Worm (Caenorhabditis elegans): Measurements from ENCODE around the gene str-8.
"Not testable (repeated sequence)": the region's sequence is repeated elsewhere in the genome, so short reads cannot be mapped to it uniquely, and the experiment has no call there.

str-8 gene

DNA sequence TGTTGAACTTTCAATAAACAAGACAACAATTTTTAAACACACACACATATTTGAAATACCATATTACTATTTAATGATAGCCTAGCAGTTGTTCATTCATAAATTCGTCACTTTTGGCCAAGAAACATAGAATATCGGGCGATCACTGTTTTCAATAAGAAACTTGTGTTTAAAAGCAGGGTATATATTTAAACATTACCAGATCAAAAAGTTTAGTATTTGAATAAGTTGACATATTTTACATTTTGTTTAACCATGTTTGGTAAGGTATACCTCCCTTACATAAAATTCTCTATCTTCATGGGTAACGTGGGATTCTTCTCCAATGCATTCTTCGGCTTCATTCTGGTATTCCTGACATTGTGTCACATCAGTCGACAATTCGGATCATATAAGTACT lies at the start of gene str-8:
TSS of gene str-8 (plus strand) at position 301 of the 400 bp plus-strand sequence.
- not testable (repeated sequence) for TF ChIP-seq scrt-1 (GFP tag; IDR thresholded peaks at IDR 0.05); aly-1 (tag; optimal IDR thresholded peaks at IDR 0.05); hmbx-1 (tag; optimal IDR thresholded peaks at IDR 0.05)

DNA sequence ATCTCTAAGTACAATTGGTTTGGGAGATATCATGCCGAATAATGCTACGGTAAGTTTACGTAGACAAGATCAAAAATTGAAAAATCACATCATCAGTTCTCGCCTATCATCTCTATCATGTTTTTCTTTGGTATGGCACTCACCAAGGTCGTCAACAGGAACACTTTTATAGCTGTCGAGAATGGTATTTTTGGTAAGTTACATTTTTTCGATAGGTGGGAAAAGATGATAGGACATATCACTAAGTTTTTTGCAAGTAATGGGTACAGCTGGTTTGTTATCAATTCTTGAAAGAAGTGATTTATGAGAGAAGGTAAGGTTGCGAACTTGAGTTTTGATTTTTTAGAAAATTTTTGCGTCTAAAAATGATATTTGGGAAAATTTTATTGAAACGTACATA lies 46.8 kb upstream of the str-8 start:
- TF ChIP-seq scrt-1 (GFP tag; IDR thresholded peaks at IDR 0.05) (no peak), hmbx-1 (tag; optimal IDR thresholded peaks at IDR 0.05) (no peak), ceh-13 (GFP tag; optimal IDR thresholded peaks at IDR 0.05) (no peak), tbx-11 (GFP tag; IDR thresholded peaks at IDR 0.05) (no peak), flt-1 (GFP tag; IDR thresholded peaks at IDR 0.05) (no peak), hmg-4 (GFP tag; optimal IDR thresholded peaks at IDR 0.05) (no peak), hnd-1 (tag; optimal IDR thresholded peaks at IDR 0.05) (no peak), B0310.2 (tag; optimal IDR thresholded peaks at IDR 0.05) (no peak), pes-1 (GFP tag; IDR thresholded peaks at IDR 0.05) (no peak)

DNA sequence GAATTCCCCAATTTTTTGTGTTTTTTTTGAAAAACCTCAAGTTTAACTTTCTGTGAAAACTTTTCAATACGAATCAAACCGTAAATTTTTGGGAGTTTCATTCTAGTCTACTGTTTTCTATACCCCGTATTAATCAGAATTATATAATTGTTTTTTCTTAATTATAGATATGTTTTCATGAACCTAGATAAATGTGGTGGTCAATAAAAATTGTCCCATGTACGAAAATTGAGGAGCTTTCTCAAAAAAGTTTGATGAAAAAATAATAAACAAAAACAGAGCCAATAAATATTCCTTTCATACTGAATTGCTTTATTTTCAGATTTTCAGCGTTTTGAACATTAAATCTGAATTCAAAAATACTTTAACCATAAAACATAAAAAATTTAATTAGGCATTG lies 44.4 kb upstream of the str-8 start, which contains the start of gene Y6E2A.1:
TSS of gene Y6E2A.1 (minus strand) at position 101 of the 400 bp plus-strand sequence.
- TF ChIP-seq tra-4 (tag; optimal IDR thresholded peaks at IDR 0.05) (no peak), scrt-1 (GFP tag; IDR thresholded peaks at IDR 0.05) (no peak), F13C5.2 (tag; optimal IDR thresholded peaks at IDR 0.05) (no peak), tbx-11 (GFP tag; IDR thresholded peaks at IDR 0.05) (no peak), ceh-13 (GFP tag; optimal IDR thresholded peaks at IDR 0.05) (no peak), ets-7 (tag; optimal IDR thresholded peaks at IDR 0.05) (no peak), ama-1 (optimal IDR thresholded peaks at IDR 0.05) (no peak), hmg-4 (GFP tag; optimal IDR thresholded peaks at IDR 0.05) (no peak), flt-1 (GFP tag; IDR thresholded peaks at IDR 0.05) (no peak), hmbx-1 (tag; optimal IDR thresholded peaks at IDR 0.05) (no peak), ceh-36 (tag; optimal IDR thresholded peaks at IDR 0.05) (no peak), aly-1 (tag; optimal IDR thresholded peaks at IDR 0.05) (no peak), B0310.2 (tag; optimal IDR thresholded peaks at IDR 0.05) (no peak), hnd-1 (tag; optimal IDR thresholded peaks at IDR 0.05) (no peak), sea-1 (GFP tag; conservative IDR thresholded peaks at IDR 0.05) (no peak)

DNA sequence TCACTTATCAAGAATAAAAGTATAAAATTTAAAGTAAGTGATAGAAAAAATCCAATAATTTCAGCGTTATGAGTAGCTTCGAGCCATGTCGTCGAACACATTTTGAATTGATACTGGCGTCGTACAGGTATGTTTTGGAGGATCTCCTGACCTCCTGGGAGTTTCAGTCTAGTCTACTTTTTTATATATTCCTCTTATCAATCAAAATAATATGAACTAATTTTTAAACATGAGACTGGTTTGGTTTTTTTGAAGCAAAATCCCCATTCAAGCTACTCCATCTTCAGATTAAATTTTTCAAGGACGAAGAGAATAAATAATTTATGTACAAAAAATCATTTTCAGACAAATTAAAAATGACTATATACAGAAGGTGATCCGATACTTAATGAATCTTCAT lies 42.9 kb upstream of the str-8 start, which contains the start of gene str-101:
TSS of gene str-101 (minus strand) at position 101 of the 400 bp plus-strand sequence.
- TF ChIP-seq tra-4 (tag; optimal IDR thresholded peaks at IDR 0.05) (no peak), hmbx-1 (tag; optimal IDR thresholded peaks at IDR 0.05) (no peak), ceh-13 (GFP tag; optimal IDR thresholded peaks at IDR 0.05) (no peak), tbx-37 (GFP tag; conservative IDR thresholded peaks at IDR 0.05) (no peak), ets-7 (tag; optimal IDR thresholded peaks at IDR 0.05) (no peak), tbx-11 (GFP tag; IDR thresholded peaks at IDR 0.05) (no peak), scrt-1 (GFP tag; IDR thresholded peaks at IDR 0.05) (no peak), B0310.2 (tag; optimal IDR thresholded peaks at IDR 0.05) (no peak), pes-1 (GFP tag; IDR thresholded peaks at IDR 0.05) (no peak), flt-1 (GFP tag; IDR thresholded peaks at IDR 0.05) (no peak), ama-1 (optimal IDR thresholded peaks at IDR 0.05) (no peak), sea-1 (GFP tag; conservative IDR thresholded peaks at IDR 0.05) (no peak), F13C5.2 (tag; optimal IDR thresholded peaks at IDR 0.05) (no peak), hnd-1 (tag; optimal IDR thresholded peaks at IDR 0.05) (no peak), ceh-36 (tag; optimal IDR thresholded peaks at IDR 0.05) (no peak), hmg-4 (GFP tag; optimal IDR thresholded peaks at IDR 0.05) (no peak), aly-1 (tag; optimal IDR thresholded peaks at IDR 0.05) (no peak)

DNA sequence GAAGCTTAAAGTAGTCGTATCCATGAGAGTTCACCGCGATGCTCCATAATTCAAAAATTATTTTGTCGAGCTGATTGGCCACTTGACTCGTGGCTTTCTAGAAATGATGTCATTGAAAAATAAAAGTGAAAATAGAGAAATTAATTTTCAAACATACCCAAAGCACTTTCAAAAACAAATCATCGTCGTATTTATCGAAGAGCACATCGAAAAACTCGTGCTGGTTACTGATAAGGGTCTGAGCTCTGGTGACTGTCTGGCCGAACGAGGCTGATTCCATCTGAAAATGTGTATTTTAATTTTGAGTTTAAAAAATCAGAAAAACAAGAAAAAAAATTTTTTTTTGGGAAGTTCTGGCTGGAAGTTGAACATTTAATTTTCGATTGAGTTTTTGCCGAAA lies 42.4 kb upstream of the str-8 start:
- TF ChIP-seq tbx-11 (GFP tag; IDR thresholded peaks at IDR 0.05) (no peak), hnd-1 (tag; optimal IDR thresholded peaks at IDR 0.05) (no peak), ceh-13 (GFP tag; optimal IDR thresholded peaks at IDR 0.05) (no peak), scrt-1 (GFP tag; IDR thresholded peaks at IDR 0.05) (no peak), ets-7 (tag; optimal IDR thresholded peaks at IDR 0.05) (no peak), tra-4 (tag; optimal IDR thresholded peaks at IDR 0.05) (no peak), aly-1 (tag; optimal IDR thresholded peaks at IDR 0.05) (no peak), hmbx-1 (tag; optimal IDR thresholded peaks at IDR 0.05) (no peak), B0310.2 (tag; optimal IDR thresholded peaks at IDR 0.05) (no peak), tbx-37 (GFP tag; conservative IDR thresholded peaks at IDR 0.05) (no peak), flt-1 (GFP tag; IDR thresholded peaks at IDR 0.05) (no peak), ceh-36 (tag; optimal IDR thresholded peaks at IDR 0.05) (no peak), ama-1 (optimal IDR thresholded peaks at IDR 0.05) (no peak), pes-1 (GFP tag; IDR thresholded peaks at IDR 0.05) (no peak), F13C5.2 (tag; optimal IDR thresholded peaks at IDR 0.05) (no peak), sea-1 (GFP tag; conservative IDR thresholded peaks at IDR 0.05) (no peak), hmg-4 (GFP tag; optimal IDR thresholded peaks at IDR 0.05) (no peak)

DNA sequence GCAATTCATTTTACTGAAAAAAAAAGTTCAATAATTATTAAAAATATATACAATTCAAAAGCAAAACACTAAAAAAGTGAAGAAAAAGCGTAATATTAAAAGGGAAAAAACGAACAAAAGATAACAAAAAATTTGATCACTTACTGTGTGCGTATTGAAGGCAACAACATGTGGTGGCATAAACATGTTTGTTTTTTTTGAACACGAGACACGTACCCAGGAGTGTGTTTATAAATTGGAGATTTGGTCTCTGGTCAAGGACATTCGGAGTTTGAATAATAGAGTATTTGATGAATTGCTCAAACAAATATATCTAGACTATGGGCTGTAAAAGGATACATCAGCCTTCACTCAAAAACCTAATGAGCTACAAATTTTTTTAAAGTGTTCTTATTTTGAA lies 39.2 kb upstream of the str-8 start:
- TF ChIP-seq hnd-1 (tag; optimal IDR thresholded peaks at IDR 0.05) (no peak), hmg-4 (GFP tag; optimal IDR thresholded peaks at IDR 0.05) (no peak), ceh-13 (GFP tag; optimal IDR thresholded peaks at IDR 0.05) (no peak), hmbx-1 (tag; optimal IDR thresholded peaks at IDR 0.05) (no peak), tbx-11 (GFP tag; IDR thresholded peaks at IDR 0.05) (no peak), tbx-37 (GFP tag; conservative IDR thresholded peaks at IDR 0.05) (no peak), flt-1 (GFP tag; IDR thresholded peaks at IDR 0.05) (no peak), pes-1 (GFP tag; IDR thresholded peaks at IDR 0.05) (no peak), aly-1 (tag; optimal IDR thresholded peaks at IDR 0.05) (no peak), ceh-36 (tag; optimal IDR thresholded peaks at IDR 0.05) (no peak), scrt-1 (GFP tag; IDR thresholded peaks at IDR 0.05) (no peak), ets-7 (tag; optimal IDR thresholded peaks at IDR 0.05) (no peak), ama-1 (optimal IDR thresholded peaks at IDR 0.05) (no peak), F13C5.2 (tag; optimal IDR thresholded peaks at IDR 0.05) (no peak), B0310.2 (tag; optimal IDR thresholded peaks at IDR 0.05) (no peak), tra-4 (tag; optimal IDR thresholded peaks at IDR 0.05) (no peak), sea-1 (GFP tag; conservative IDR thresholded peaks at IDR 0.05) (no peak)

DNA sequence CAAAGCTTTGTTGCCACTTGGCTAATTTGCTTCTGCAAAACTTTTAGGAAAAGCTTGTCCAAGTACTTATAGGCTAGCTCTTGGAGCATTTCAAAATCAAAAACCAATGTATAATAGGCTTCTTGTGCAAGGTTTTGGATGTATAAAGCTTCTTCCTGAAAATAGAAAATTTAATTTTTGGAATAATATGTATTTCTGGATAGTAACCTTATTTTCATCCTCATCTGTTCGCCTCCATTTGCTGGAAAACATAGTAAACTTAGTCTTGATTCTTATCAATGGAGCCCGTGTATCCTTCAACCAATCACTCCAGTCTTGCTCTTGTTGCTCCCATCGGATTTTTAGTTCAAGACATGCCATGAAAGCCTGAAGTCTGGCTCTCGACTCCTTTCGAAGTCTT lies 38.2 kb upstream of the str-8 start, which contains the start of gene Y6E2A.4:
TSS of gene Y6E2A.4 (minus strand) at position 101 of the 400 bp plus-strand sequence.
- TF ChIP-seq sea-1 (GFP tag; conservative IDR thresholded peaks at IDR 0.05) (no peak), pes-1 (GFP tag; IDR thresholded peaks at IDR 0.05) (no peak), hmg-4 (GFP tag; optimal IDR thresholded peaks at IDR 0.05) (no peak), hnd-1 (tag; optimal IDR thresholded peaks at IDR 0.05) (no peak), B0310.2 (tag; optimal IDR thresholded peaks at IDR 0.05) (no peak), tra-4 (tag; optimal IDR thresholded peaks at IDR 0.05) (no peak), ceh-13 (GFP tag; optimal IDR thresholded peaks at IDR 0.05) (no peak), ama-1 (optimal IDR thresholded peaks at IDR 0.05) (no peak), aly-1 (tag; optimal IDR thresholded peaks at IDR 0.05) (no peak), tbx-37 (GFP tag; conservative IDR thresholded peaks at IDR 0.05) (no peak), ets-7 (tag; optimal IDR thresholded peaks at IDR 0.05) (no peak), tbx-11 (GFP tag; IDR thresholded peaks at IDR 0.05) (no peak), flt-1 (GFP tag; IDR thresholded peaks at IDR 0.05) (no peak), ceh-36 (tag; optimal IDR thresholded peaks at IDR 0.05) (no peak), hmbx-1 (tag; optimal IDR thresholded peaks at IDR 0.05) (no peak), F13C5.2 (tag; optimal IDR thresholded peaks at IDR 0.05) (no peak)
